Worm (Caenorhabditis elegans): ENCODE results near the gene F25B5.6.

F25B5.6 gene

ce11 chrIII:5919799-5920387 lies 28.6 kb downstream of the F25B5.6 start, which contains the start of the genes tdo-2 and C28H8.2 (continued):
- TF ChIP-seq efl-1 (optimal IDR thresholded peaks at IDR 0.05) (peak in 1 of 2 experiments; percentile 17), efl-1 (GFP tag; optimal IDR thresholded peaks at IDR 0.05 in 1 of 2) (peak in 1 of 2 experiments; percentile 93), mef-2 (tag; optimal IDR thresholded peaks at IDR 0.05) (no peak), ama-1 (optimal IDR thresholded peaks at IDR 0.05) (no peak), fkh-8 (tag; optimal IDR thresholded peaks at IDR 0.05) (no peak), F16B12.6 (tag; optimal IDR thresholded peaks at IDR 0.05) (no peak), zip-4 (GFP tag; optimal IDR thresholded peaks at IDR 0.05) (no peak)

- peak; percentile 16 for TF ChIP-seq lin-14 (GFP tag; optimal IDR thresholded peaks at IDR 0.05)
- no peak for TF ChIP-seq rnt-1 (tag; optimal IDR thresholded peaks at IDR 0.05)
- TF ChIP-seq ceh-90 (tag; optimal IDR thresholded peaks at IDR 0.05), result no peak
- TF ChIP-seq efl-1 (optimal IDR thresholded peaks at IDR 0.05), result peak in 1 of 2 experiments; percentile 21
- TF ChIP-seq efl-1 (GFP tag; optimal IDR thresholded peaks at IDR 0.05 in 1 of 2), result peak in 1 of 2 experiments; percentile 70
- TF ChIP-seq mef-2 (tag; optimal IDR thresholded peaks at IDR 0.05), result no peak
- TF ChIP-seq nhr-12 (tag; optimal IDR thresholded peaks at IDR 0.05), result no peak
- TF ChIP-seq skn-1 (tag; optimal IDR thresholded peaks at IDR 0.05), result no peak
- peak; percentile 22 for TF ChIP-seq C16A3.4 (tag; optimal IDR thresholded peaks at IDR 0.05)
- peak; percentile 75 for TF ChIP-seq nhr-90 (tag; optimal IDR thresholded peaks at IDR 0.05; ENCODE audit: poor library complexity)
- no peak for TF ChIP-seq ceh-82 (tag; optimal IDR thresholded peaks at IDR 0.05)
- TF ChIP-seq ets-5 (GFP tag; IDR thresholded peaks at IDR 0.05), result no peak
- peak; percentile 9 for TF ChIP-seq pax-3 (tag; optimal IDR thresholded peaks at IDR 0.05)
- TF ChIP-seq nhr-71 (tag; optimal IDR thresholded peaks at IDR 0.05), result peak; percentile 59
- TF ChIP-seq lir-3 (tag; optimal IDR thresholded peaks at IDR 0.05; ENCODE audit: poor library complexity), result no peak
- TF ChIP-seq ces-1 (GFP tag; optimal IDR thresholded peaks at IDR 0.05), result no peak
- no peak for TF ChIP-seq swsn-7 (tag; optimal IDR thresholded peaks at IDR 0.05)
- no peak for TF ChIP-seq grh-1 (GFP tag; IDR thresholded peaks at IDR 0.05)
- TF ChIP-seq ceh-8 (GFP tag; optimal IDR thresholded peaks at IDR 0.05), result no peak
- TF ChIP-seq dpl-1 (GFP tag; optimal IDR thresholded peaks at IDR 0.05), result no peak
- no peak for TF ChIP-seq nhr-77 (tag; optimal IDR thresholded peaks at IDR 0.05)
- no peak for TF ChIP-seq fkh-8 (tag; optimal IDR thresholded peaks at IDR 0.05)
- no peak for TF ChIP-seq nhr-237 (tag; optimal IDR thresholded peaks at IDR 0.05)
- TF ChIP-seq hpl-2 (GFP tag; optimal IDR thresholded peaks at IDR 0.05), result no peak
- peak; percentile 34 for TF ChIP-seq pqm-1 (tag; optimal IDR thresholded peaks at IDR 0.05)
- no peak for TF ChIP-seq ceh-63 (GFP tag; optimal IDR thresholded peaks at IDR 0.05)
- no peak for TF ChIP-seq sup-37 (GFP tag; optimal IDR thresholded peaks at IDR 0.05)
- no peak for TF ChIP-seq lin-39 (tag; optimal IDR thresholded peaks at IDR 0.05)
- TF ChIP-seq aha-1 (tag; optimal IDR thresholded peaks at IDR 0.05), result no peak
- no peak for TF ChIP-seq unc-98 (GFP tag; IDR thresholded peaks at IDR 0.05)
- TF ChIP-seq hlh-17 (GFP tag; optimal IDR thresholded peaks at IDR 0.05; ENCODE audit: borderline replicate concordance), result no peak
- no peak for TF ChIP-seq vab-15 (tag; optimal IDR thresholded peaks at IDR 0.05)
- no peak for TF ChIP-seq dsc-1 (tag; optimal IDR thresholded peaks at IDR 0.05)
- TF ChIP-seq lin-15B (tag; optimal IDR thresholded peaks at IDR 0.05), result no peak
- TF ChIP-seq lin-35 (GFP tag; optimal IDR thresholded peaks at IDR 0.05), result peak in 1 of 2 experiments; percentile 57
- no peak for TF ChIP-seq xbp-1 (tag; optimal IDR thresholded peaks at IDR 0.05)
- no peak for TF ChIP-seq nhr-19 (GFP tag; conservative IDR thresholded peaks at IDR 0.05)
- peak; percentile 27 for TF ChIP-seq nhr-20 (tag; optimal IDR thresholded peaks at IDR 0.05)
- no peak for TF ChIP-seq egl-13 (tag; optimal IDR thresholded peaks at IDR 0.05)
- TF ChIP-seq jun-1 (tag; optimal IDR thresholded peaks at IDR 0.05), result no peak
- TF ChIP-seq fkh-10 (GFP tag; optimal IDR thresholded peaks at IDR 0.05), result no peak
- TF ChIP-seq mdl-1 (tag; optimal IDR thresholded peaks at IDR 0.05), result no peak
- TF ChIP-seq nhr-76 (tag; optimal IDR thresholded peaks at IDR 0.05), result no peak
- peak; percentile 40 for TF ChIP-seq nhr-85 (tag)
- TF ChIP-seq zag-1 (tag; optimal IDR thresholded peaks at IDR 0.05), result no peak
- no peak for TF ChIP-seq mep-1 (tag; optimal IDR thresholded peaks at IDR 0.05)
- TF ChIP-seq aly-2 (tag; optimal IDR thresholded peaks at IDR 0.05), result no peak
Observed at ce11 chrIII:5917365-5917958, 31.1 kb downstream of the F25B5.6 start.
